Worm (Caenorhabditis elegans) whole organism, young adult: ENCODE results near the gene sru-22.

Source experiments
- B0336.3 ChIP-seq: fragments of 200-800 bp; sonication (Bioruptor generic); IDR thresholded peaks from 2 replicates; pipeline ENCODE4 v1.3.6; 2022; ENCODE audit warnings: missing genetic modification characterization, missing compliant biosample characterization
- C06A6.2 ChIP-seq: fragments of 200-800 bp; sonication (Bioruptor generic); conservative IDR thresholded peaks from 2 replicates; pipeline ENCODE4 v1.3.6; 2022; ENCODE audit warnings: missing genetic modification characterization, missing compliant biosample characterization
- D2030.7 ChIP-seq: fragments of 200-800 bp; sonication (Bioruptor generic); IDR thresholded peaks from 2 replicates; pipeline ENCODE4 v1.3.6; 2022; ENCODE audit warnings: missing genetic modification reagents, missing genetic modification characterization, missing compliant biosample characterization
- F10E7.11 ChIP-seq: sonication (generic microtip); optimal IDR thresholded peaks from 2 replicates; lab custom pipeline; 2017; ENCODE audit warnings: mild to moderate bottlenecking, missing genetic modification characterization, moderate library complexity, missing compliant biosample characterization
- F23B12.7 ChIP-seq: sonication (generic microtip); optimal IDR thresholded peaks from 2 replicates; lab custom pipeline; 2017; ENCODE audit warnings: missing genetic modification characterization, mild to moderate bottlenecking, missing compliant biosample characterization, antibody characterized with exemption, moderate library complexity; ENCODE audit not compliant: insufficient read depth
- F33H1.4 ChIP-seq: fragments of 200-800 bp; sonication (Bioruptor generic); IDR thresholded peaks from 2 replicates; pipeline ENCODE4 v1.3.6; 2022; ENCODE audit warnings: missing genetic modification reagents, missing genetic modification characterization, missing compliant biosample characterization
- F49E8.2 ChIP-seq: sonication (generic microtip); optimal IDR thresholded peaks from 3 replicates; lab custom pipeline; 2017; ENCODE audit warnings: missing genetic modification characterization, mild to moderate bottlenecking, missing compliant biosample characterization, antibody characterized with exemption, moderate library complexity; ENCODE audit not compliant: insufficient read depth
- F52B5.7 ChIP-seq: sonication (generic microtip); optimal IDR thresholded peaks from 2 replicates; lab custom pipeline; 2016; ENCODE audit warnings: mild to moderate bottlenecking, missing genetic modification characterization, missing compliant biosample characterization
- K12H6.12 ChIP-seq: fragments of 200-800 bp; sonication (Bioruptor generic); optimal IDR thresholded peaks from 2 replicates; lab custom pipeline; 2018; ENCODE audit warnings: mild to moderate bottlenecking, missing genetic modification characterization, missing compliant biosample characterization
- Y56A3A.18 ChIP-seq: fragments of 200-800 bp; sonication (Bioruptor generic); IDR thresholded peaks from 2 replicates; pipeline ENCODE4 v1.3.6; 2022; ENCODE audit warnings: missing genetic modification reagents, missing genetic modification characterization, missing compliant biosample characterization
- akir-1 ChIP-seq: fragments of 200-800 bp; sonication (Bioruptor generic); optimal IDR thresholded peaks from 2 replicates; lab custom pipeline; 2018; ENCODE audit warnings: mild to moderate bottlenecking, missing genetic modification characterization, moderate library complexity, missing compliant biosample characterization
- ama-1 ChIP-seq, 3 experiments: fragments of 150-350 bp in 1 of 3; sonication (generic microtip) in 2 of 3; optimal IDR thresholded peaks; 2 replicates each; lab custom pipeline; 2014 to 2018; ENCODE audit warnings: missing biosample characterization in 2 of 3, missing genetic modification characterization in 2 of 3, missing genetic modification reagents in 2 of 3
- aptf-3 ChIP-seq: fragments of 200-800 bp; sonication (Bioruptor generic); IDR thresholded peaks from 2 replicates; pipeline ENCODE4 v1.3.6; 2022; ENCODE audit warnings: missing genetic modification characterization, missing compliant biosample characterization
- atf-7 ChIP-seq: sonication (generic microtip); optimal IDR thresholded peaks from 2 replicates; lab custom pipeline; 2017; ENCODE audit warnings: mild to moderate bottlenecking, missing genetic modification characterization, missing compliant biosample characterization
- athp-1 ChIP-seq: sonication (generic microtip); optimal IDR thresholded peaks from 2 replicates; lab custom pipeline; 2017; ENCODE audit warnings: mild to moderate bottlenecking, missing genetic modification characterization, missing compliant biosample characterization
- bed-2 ChIP-seq: fragments of 200-800 bp; sonication (Bioruptor generic); IDR thresholded peaks from 2 replicates; pipeline ENCODE4 v1.3.6; 2022; ENCODE audit warnings: missing genetic modification reagents, missing genetic modification characterization, missing compliant biosample characterization
- ceh-27 ChIP-seq: fragments of 200-800 bp; sonication (Bioruptor generic); optimal IDR thresholded peaks from 2 replicates; lab custom pipeline; 2018; ENCODE audit warnings: mild to moderate bottlenecking, missing genetic modification characterization, moderate library complexity, missing compliant biosample characterization
- ceh-79 ChIP-seq: sonication (generic microtip); optimal IDR thresholded peaks from 2 replicates; lab custom pipeline; 2017; ENCODE audit warnings: mild to moderate bottlenecking, missing genetic modification characterization, missing compliant biosample characterization
- die-1 ChIP-seq: sonication (generic microtip); optimal IDR thresholded peaks from 2 replicates; lab custom pipeline; 2016; ENCODE audit warnings: missing genotype, mild to moderate bottlenecking, missing genetic modification characterization, missing compliant biosample characterization
- dox-1 ChIP-seq: fragments of 200-800 bp; sonication (Bioruptor generic); IDR thresholded peaks from 2 replicates; pipeline ENCODE4 v1.3.6; 2022; ENCODE audit warnings: missing genetic modification reagents, missing genetic modification characterization, missing compliant biosample characterization
- dpl-1 ChIP-seq: fragments of 150-350 bp; optimal IDR thresholded peaks from 2 replicates; lab custom pipeline; 2014; ENCODE audit warnings: missing biosample characterization, missing genetic modification reagents, missing genetic modification characterization
- egl-44 ChIP-seq: fragments of 200-800 bp; sonication (Bioruptor generic); IDR thresholded peaks from 2 replicates; pipeline ENCODE4 v1.3.6; 2022; ENCODE audit warnings: missing genetic modification reagents, missing genetic modification characterization, missing compliant biosample characterization
- ekl-4 ChIP-seq: fragments of 200-800 bp; sonication (Bioruptor generic); IDR thresholded peaks from 2 replicates; pipeline ENCODE4 v1.3.6; 2022; ENCODE audit warnings: missing genetic modification reagents, missing genetic modification characterization, missing compliant biosample characterization
- gei-17 ChIP-seq: fragments of 200-800 bp; sonication (Bioruptor generic); optimal IDR thresholded peaks from 2 replicates; lab custom pipeline; 2018; ENCODE audit warnings: mild to moderate bottlenecking, missing genetic modification characterization, missing compliant biosample characterization
- him-1 ChIP-seq: sonication (generic microtip); optimal IDR thresholded peaks from 2 replicates; lab custom pipeline; 2016; ENCODE audit warnings: missing genotype, missing genetic modification reagents, missing genetic modification characterization, missing compliant biosample characterization
- hmg-1.2 ChIP-seq: fragments of 200-800 bp; sonication (Bioruptor generic); IDR thresholded peaks from 2 replicates; pipeline ENCODE4 v1.3.6; 2022; ENCODE audit warnings: missing genetic modification reagents, missing genetic modification characterization, missing compliant biosample characterization
- hmg-20 ChIP-seq: fragments of 200-800 bp; sonication (Bioruptor generic); IDR thresholded peaks from 2 replicates; pipeline ENCODE4 v1.3.6; 2022; ENCODE audit warnings: missing genetic modification reagents, missing genetic modification characterization, missing compliant biosample characterization
- lsl-1 ChIP-seq: fragments of 200-800 bp; sonication (Bioruptor generic); optimal IDR thresholded peaks from 2 replicates; lab custom pipeline; 2018; ENCODE audit warnings: mild to moderate bottlenecking, missing genetic modification characterization, moderate library complexity, missing compliant biosample characterization
- madf-10 ChIP-seq: sonication (generic microtip); optimal IDR thresholded peaks from 2 replicates; lab custom pipeline; 2016; ENCODE audit warnings: mild to moderate bottlenecking, missing genetic modification characterization, missing compliant biosample characterization
- madf-6 ChIP-seq: fragments of 200-800 bp; sonication (Bioruptor generic); IDR thresholded peaks from 2 replicates; pipeline ENCODE4 v1.3.6; 2022; ENCODE audit warnings: missing genetic modification reagents, missing genetic modification characterization, missing compliant biosample characterization
- madf-8 ChIP-seq: fragments of 200-800 bp; sonication (Bioruptor generic); conservative IDR thresholded peaks from 2 replicates; pipeline ENCODE4 v1.3.6; 2022; ENCODE audit warnings: missing genetic modification reagents, missing genetic modification characterization, missing compliant biosample characterization
- mcd-1 ChIP-seq: fragments of 200-800 bp; sonication (Bioruptor generic); IDR thresholded peaks from 2 replicates; pipeline ENCODE4 v1.3.6; 2022; ENCODE audit warnings: missing genetic modification reagents, missing genetic modification characterization, missing compliant biosample characterization
- mes-4 ChIP-seq: sonication (generic microtip); optimal IDR thresholded peaks from 2 replicates; lab custom pipeline; 2016; ENCODE audit warnings: missing genotype, missing genetic modification characterization, missing compliant biosample characterization
- nfya-2 ChIP-seq: fragments of 200-800 bp; sonication (Bioruptor generic); IDR thresholded peaks from 2 replicates; pipeline ENCODE4 v1.3.6; 2022; ENCODE audit warnings: missing genetic modification reagents, missing genetic modification characterization, missing compliant biosample characterization
- nhr-120 ChIP-seq: fragments of 200-800 bp; sonication (Bioruptor generic); IDR thresholded peaks from 2 replicates; pipeline ENCODE4 v1.3.6; 2022; ENCODE audit warnings: missing genetic modification characterization, missing compliant biosample characterization
- nhr-90 ChIP-seq: sonication (generic microtip); optimal IDR thresholded peaks from 2 replicates; lab custom pipeline; 2016; ENCODE audit warnings: missing genotype, mild to moderate bottlenecking, missing genetic modification characterization, missing compliant biosample characterization
- repo-1 ChIP-seq: sonication (generic microtip); optimal IDR thresholded peaks from 2 replicates; lab custom pipeline; 2017; ENCODE audit warnings: mild to moderate bottlenecking, missing genetic modification characterization, missing compliant biosample characterization
- rpc-1 ChIP-seq, 2 experiments: fragments of 150-350 bp in 1 of 2; sonication (generic microtip) in 1 of 2; optimal IDR thresholded peaks; 2 replicates each; lab custom pipeline; 2014 to 2018; ENCODE audit warnings: missing biosample characterization in 1 of 2, missing genetic modification characterization in 1 of 2, missing genetic modification reagents in 1 of 2, missing genotype in 1 of 2
- sea-2 ChIP-seq: fragments of 200-800 bp; sonication (Bioruptor generic); IDR thresholded peaks from 2 replicates; pipeline ENCODE4 v1.3.6; 2022; ENCODE audit warnings: missing genetic modification characterization, missing compliant biosample characterization
- snpc-3.4 ChIP-seq: sonication (generic microtip); optimal IDR thresholded peaks from 2 replicates; lab custom pipeline; 2017; ENCODE audit warnings: missing genetic modification characterization, mild to moderate bottlenecking, missing compliant biosample characterization, antibody characterized with exemption, moderate library complexity, missing genotype, missing genetic modification reagents
- snpc-4 ChIP-seq, 5 experiments: fragments of 150-350 bp in 1 of 5; sonication (generic microtip) in 4 of 5; optimal IDR thresholded peaks; 2 replicates each; lab custom pipeline; 2014 to 2018; ENCODE audit warnings: missing genetic modification characterization in 5 of 5, missing biosample characterization in 3 of 5, antibody characterized with exemption in 2 of 5, mild to moderate bottlenecking in 2 of 5, missing compliant biosample characterization in 2 of 5, missing genotype in 2 of 5, moderate library complexity in 2 of 5, missing genetic modification reagents in 1 of 5
- tbx-9 ChIP-seq: sonication (generic microtip); optimal IDR thresholded peaks from 2 replicates; lab custom pipeline; 2016; ENCODE audit warnings: borderline replicate concordance, missing genetic modification characterization, inconsistent platforms, missing compliant biosample characterization
- xnd-1 ChIP-seq: sonication (generic microtip); optimal IDR thresholded peaks from 2 replicates; lab custom pipeline; 2016; ENCODE audit warnings: missing genotype, missing genetic modification reagents, missing genetic modification characterization, missing compliant biosample characterization
- zfh-2 ChIP-seq: fragments of 200-800 bp; sonication (Bioruptor generic); conservative IDR thresholded peaks from 2 replicates; pipeline ENCODE4 v1.3.6; 2022; ENCODE audit warnings: missing genetic modification reagents, missing genetic modification characterization, missing compliant biosample characterization

Gene sru-22

ce11 chrV:15974836-15975235, at the start of gene sru-22:
Gene sru-22, minus strand, starts transcription at chrV:15974936.
- TF ChIP-seq tbx-9 (tag; lab: Kevin White, UChicago) = no peak
- no peak for TF ChIP-seq ama-1 (optimal IDR thresholded peaks at IDR 0.05; lab: Kevin White, UChicago)
- TF ChIP-seq ama-1 (GFP tag; optimal IDR thresholded peaks at IDR 0.05; lab: Kevin White, UChicago) = no peak
- no peak for TF ChIP-seq F52B5.7 (tag; lab: Kevin White, UChicago)
- TF ChIP-seq mcd-1 = no peak
- TF ChIP-seq akir-1 (GFP tag; lab: Kevin White, UChicago) = no peak
- TF ChIP-seq gei-17 (GFP tag; lab: Kevin White, UChicago) = no peak
- TF ChIP-seq Y56A3A.18 (GFP tag; lab: Robert Waterston, UW) = no peak
- no peak for TF ChIP-seq F23B12.7
- no peak for TF ChIP-seq mes-4 (tag; lab: Kevin White, UChicago)
- no peak for TF ChIP-seq snpc-3.4 (tag; lab: Kevin White, UChicago)
- no peak for TF ChIP-seq dpl-1
- TF ChIP-seq atf-7 (tag; lab: Kevin White, UChicago) = no peak
- no peak for TF ChIP-seq hmg-20 (GFP tag; lab: Robert Waterston, UW)
- no peak for TF ChIP-seq nfya-2 (GFP tag; lab: Robert Waterston, UW)
- TF ChIP-seq die-1 (tag; lab: Kevin White, UChicago) = no peak
- no peak for TF ChIP-seq zfh-2 (GFP tag; lab: Robert Waterston, UW)
- TF ChIP-seq sea-2 = no peak
- TF ChIP-seq rpc-1 (optimal IDR thresholded peaks at IDR 0.05; lab: Kevin White, UChicago) = no peak
- no peak for TF ChIP-seq rpc-1 (tag; optimal IDR thresholded peaks at IDR 0.05; lab: Kevin White, UChicago)
- TF ChIP-seq athp-1 (tag; lab: Kevin White, UChicago) = no peak

ce11 chrV:16024300-16024699, 49.6 kb upstream of the sru-22 start, which contains the start of gene T10C6.6:
Gene T10C6.6, plus strand, starts transcription at chrV:16024326.
- TF ChIP-seq egl-44 (GFP tag; lab: Robert Waterston, UW) (no peak), xnd-1 (tag; lab: Kevin White, UChicago) (peak; percentile 79), ceh-79 (tag; lab: Kevin White, UChicago) (peak; percentile 38), ekl-4 (GFP tag; lab: Robert Waterston, UW) (peak; percentile 54; the same call in 1 of the 2 replicates), repo-1 (tag; lab: Kevin White, UChicago) (no peak), madf-6 (GFP tag; lab: Robert Waterston, UW) (peak; percentile 81), F33H1.4 (GFP tag; lab: Robert Waterston, UW) (peak; percentile 84), aptf-3 (GFP tag; lab: Robert Waterston, UW) (no peak), C06A6.2 (no peak), snpc-4 (GFP tag; optimal IDR thresholded peaks at IDR 0.05; lab: Kevin White, UChicago) (no peak), snpc-4 (tag; optimal IDR thresholded peaks at IDR 0.05; lab: Kevin White, UChicago) (peak in 2 of 4 experiments; percentile 24 to 35), hmg-20 (GFP tag; lab: Robert Waterston, UW) (no peak), ceh-27 (no peak), hmg-1.2 (GFP tag; lab: Robert Waterston, UW) (no peak), K12H6.12 (tag; lab: Kevin White, UChicago) (no peak), die-1 (tag; lab: Kevin White, UChicago) (no peak), B0336.3 (GFP tag; lab: Robert Waterston, UW) (peak; percentile 24; the same call in 1 of the 2 replicates), him-1 (tag; lab: Kevin White, UChicago) (peak; percentile 12), madf-10 (tag; lab: Kevin White, UChicago) (no peak), F23B12.7 (no peak), nhr-120 (GFP tag; lab: Robert Waterston, UW) (no peak), D2030.7 (GFP tag; lab: Robert Waterston, UW) (peak; percentile 56), dox-1 (GFP tag; lab: Robert Waterston, UW) (no peak), sea-2 (no peak), nhr-90 (tag; lab: Kevin White, UChicago) (no peak), madf-8 (GFP tag; lab: Robert Waterston, UW) (peak; percentile 38; the same call in 1 of the 2 replicates), ama-1 (optimal IDR thresholded peaks at IDR 0.05; lab: Kevin White, UChicago) (no peak), ama-1 (GFP tag; optimal IDR thresholded peaks at IDR 0.05; lab: Kevin White, UChicago) (no peak), atf-7 (tag; lab: Kevin White, UChicago) (no peak), F10E7.11 (tag; lab: Kevin White, UChicago) (no peak), lsl-1 (peak; percentile 88), F49E8.2 (tag; lab: Kevin White, UChicago) (peak; percentile 1), bed-2 (GFP tag; lab: Robert Waterston, UW) (no peak), dpl-1 (no peak), athp-1 (tag; lab: Kevin White, UChicago) (no peak)
